Worm (Caenorhabditis elegans): ENCODE measurements around the gene C02B8.7.
A peak's percentile ranks its signal among the peaks of the same experiment; 100 is the strongest.

- no peak for TF ChIP-seq egl-27 (tag; optimal IDR thresholded peaks at IDR 0.05)
- TF ChIP-seq nhr-25 (tag; optimal IDR thresholded peaks at IDR 0.05) = peak; percentile 51
- TF ChIP-seq ZK546.5 (tag; optimal IDR thresholded peaks at IDR 0.05) = no peak
- no peak for TF ChIP-seq F13H6.1 (tag; optimal IDR thresholded peaks at IDR 0.05)
- no peak for TF ChIP-seq ztf-11 (tag; optimal IDR thresholded peaks at IDR 0.05)
- TF ChIP-seq ceh-82 (tag; optimal IDR thresholded peaks at IDR 0.05) = no peak
- TF ChIP-seq gmeb-1 (tag; optimal IDR thresholded peaks at IDR 0.05) = no peak
- no peak for TF ChIP-seq skn-1 (tag; optimal IDR thresholded peaks at IDR 0.05)
- peak; percentile 37 for TF ChIP-seq blmp-1 (tag; optimal IDR thresholded peaks at IDR 0.05; ENCODE audit: insufficient read depth)
- no peak for TF ChIP-seq nhr-12 (tag; optimal IDR thresholded peaks at IDR 0.05)
Observed at ce11 chrX:8089266-8089909, 48.3 kb downstream of the C02B8.7 start.

All from whole organism, L2 larva.